Fruit fly (Drosophila melanogaster) whole organism, wandering third instar larva: ENCODE measurements around the gene CG15211.

ENCODE experiments used
- OdsH ChIP-seq: fragments of 200-800 bp; sonication (Bioruptor generic); optimal IDR thresholded peaks from 2 replicates; lab custom pipeline; 2016; ENCODE audit warnings: missing biosample characterization, mild to moderate bottlenecking, missing genetic modification characterization
- Rel ChIP-seq, 2 experiments: fragments of 200-800 bp; sonication (Bioruptor generic) in 1 of 2; optimal IDR thresholded peaks; 2 replicates in 1 of 2; 3 replicates in 1 of 2; lab custom pipeline; 2016 to 2019; ENCODE audit warnings: mild to moderate bottlenecking in 2 of 2, missing biosample characterization in 2 of 2, missing genetic modification characterization in 2 of 2, moderate library complexity in 1 of 2
- Sp1 ChIP-seq: fragments of 200-800 bp; sonication (Bioruptor generic); optimal IDR thresholded peaks from 3 replicates; lab custom pipeline; 2019; ENCODE audit warnings: missing biosample characterization, mild to moderate bottlenecking, missing genetic modification characterization, moderate library complexity
- Vsx2 ChIP-seq: fragments of 200-300, 225-300 bp; sonication (Bioruptor generic); optimal IDR thresholded peaks from 2 replicates; lab custom pipeline; 2018; ENCODE audit warnings: missing biosample characterization, missing genetic modification characterization; ENCODE audit not compliant: partially characterized antibody
- br ChIP-seq: fragments of 200-800 bp; sonication (Bioruptor generic); optimal IDR thresholded peaks from 2 replicates; lab custom pipeline; 2016; ENCODE audit warnings: missing biosample characterization, missing genetic modification characterization
- dl ChIP-seq, 2 experiments: fragments of 175-275, 200-275 bp in 1 of 2; fragments of 200-275 bp in 1 of 2; sonication (Bioruptor generic); optimal IDR thresholded peaks; lab custom pipeline; 2018; ENCODE audit warnings: mild to moderate bottlenecking in 2 of 2, missing biosample characterization in 2 of 2, missing genetic modification characterization in 2 of 2, moderate library complexity in 2 of 2; ENCODE audit not compliant: partially characterized antibody in 2 of 2, insufficient read depth in 1 of 2
- dsf ChIP-seq: sonication (Bioruptor generic); optimal IDR thresholded peaks from 2 replicates; lab custom pipeline; 2016; ENCODE audit warnings: missing biosample characterization, missing genetic modification characterization, borderline replicate concordance
- ey ChIP-seq: fragments of 200-800 bp; sonication (Bioruptor generic); optimal IDR thresholded peaks from 2 replicates; lab custom pipeline; 2016; ENCODE audit warnings: missing biosample characterization, missing genetic modification characterization
- h ChIP-seq: fragments of 200-800 bp; sonication (Bioruptor generic); optimal IDR thresholded peaks from 3 replicates; lab custom pipeline; 2016; ENCODE audit warnings: missing biosample characterization, mild to moderate bottlenecking, missing genetic modification characterization
- lola ChIP-seq: fragments of >200 bp; optimal IDR thresholded peaks from 2 replicates; lab custom pipeline; 2017; ENCODE audit warnings: missing biosample characterization, missing genetic modification characterization
- pan ChIP-seq: fragments of >200 bp; optimal IDR thresholded peaks from 2 replicates; lab custom pipeline; 2017
- psq ChIP-seq: fragments of 200-800 bp; sonication (Bioruptor generic); optimal IDR thresholded peaks from 3 replicates; lab custom pipeline; 2017; ENCODE audit warnings: missing biosample characterization, mild to moderate bottlenecking, missing genetic modification characterization, moderate library complexity
- sage ChIP-seq: fragments of 200-800 bp; sonication (Bioruptor generic); optimal IDR thresholded peaks from 2 replicates; lab custom pipeline; 2016; ENCODE audit warnings: missing biosample characterization, mild to moderate bottlenecking, missing genetic modification characterization

DNA sequence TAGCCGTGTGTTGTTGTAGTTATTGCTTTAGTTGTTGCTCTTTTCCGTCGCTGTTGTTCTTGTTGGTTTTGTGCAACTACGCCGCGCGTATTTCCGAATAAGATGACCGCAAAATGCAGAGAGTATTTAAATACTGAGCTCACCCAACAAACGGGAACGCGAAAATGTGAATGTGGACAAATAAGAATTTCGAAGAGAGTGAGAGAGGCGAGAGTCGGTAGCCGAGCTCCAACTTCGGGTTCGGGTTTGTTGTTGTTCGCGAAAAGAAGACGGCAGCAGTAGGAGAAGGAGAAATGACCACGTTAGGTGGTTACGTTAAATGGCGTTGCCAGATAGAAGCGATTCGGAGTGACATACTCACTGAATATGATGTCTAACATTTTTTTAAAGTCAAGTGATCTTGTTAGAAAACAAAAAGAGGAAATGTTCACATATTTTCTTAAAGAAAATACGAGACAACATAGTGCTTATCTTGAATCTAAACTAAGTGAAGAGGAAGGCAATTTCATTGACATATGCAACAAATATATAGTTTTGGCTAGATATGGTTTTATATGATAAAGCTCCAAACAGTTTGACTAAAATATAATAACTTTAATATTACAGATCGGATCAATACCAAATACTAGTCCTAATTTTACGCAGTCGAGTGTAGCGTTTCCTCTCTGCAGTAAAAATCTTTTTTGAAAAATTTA lies 34.5 kb downstream of the CG15211 start:
- TF ChIP-seq Vsx2 (GFP tag; lab: Kevin White, UChicago), result peak; percentile 84
- no peak for TF ChIP-seq h (GFP tag; lab: Kevin White, UChicago)
- peak; percentile 45 for TF ChIP-seq psq (GFP tag; lab: Kevin White, UChicago)
- no peak for TF ChIP-seq sage (GFP tag; lab: Kevin White, UChicago)
- peak; percentile 38 for TF ChIP-seq Rel (GFP tag; optimal IDR thresholded peaks at IDR 0.05; lab: Kevin White, UChicago)
- peak; percentile 36 for TF ChIP-seq Rel (tag; optimal IDR thresholded peaks at IDR 0.05; lab: Kevin White, UChicago)
- no peak for TF ChIP-seq pan
- no peak for TF ChIP-seq ey (GFP tag; lab: Kevin White, UChicago)
- no peak for TF ChIP-seq OdsH (GFP tag; lab: Kevin White, UChicago)
- no peak for TF ChIP-seq dsf (GFP tag; lab: Kevin White, UChicago)
- TF ChIP-seq br, result no peak
- no peak for TF ChIP-seq Sp1
- no peak for TF ChIP-seq lola (GFP tag; lab: Kevin White, UChicago)
- TF ChIP-seq dl (GFP tag; optimal IDR thresholded peaks at IDR 0.05; lab: Kevin White, UChicago; ENCODE audit: insufficient read depth in 1 of 2, partially characterized antibody in 2 of 2), result peak; percentile 17 to 35
